Worm (Caenorhabditis elegans): ENCODE results near the gene ric-4.

The ric-4 gene

DNA sequence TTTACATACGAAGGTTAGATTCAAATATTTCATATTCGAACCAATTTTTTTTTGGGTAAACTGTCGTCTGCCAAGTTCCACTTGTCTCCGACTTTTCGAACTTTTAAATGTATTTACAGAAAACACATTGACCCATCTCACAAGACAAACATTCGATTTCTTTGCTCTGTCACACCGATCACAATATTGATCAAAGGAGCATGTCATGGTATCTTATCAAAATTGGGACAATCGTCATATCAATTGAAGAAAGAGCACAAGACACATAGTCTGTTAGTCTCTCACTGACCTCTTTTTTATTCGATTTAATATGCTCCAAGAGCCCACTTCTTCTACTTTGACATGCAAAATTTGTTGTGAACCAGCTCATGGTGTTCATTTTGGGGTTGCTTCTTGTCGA, 14.1 kb downstream of the ric-4 start, which contains the start of gene nhr-232 (continued):
- no peak for TF ChIP-seq B0261.1 (tag; optimal IDR thresholded peaks at IDR 0.05)
- no peak for TF ChIP-seq ekl-4 (GFP tag; IDR thresholded peaks at IDR 0.05)
- TF ChIP-seq efl-1 (GFP tag; optimal IDR thresholded peaks at IDR 0.05) = no peak

DNA sequence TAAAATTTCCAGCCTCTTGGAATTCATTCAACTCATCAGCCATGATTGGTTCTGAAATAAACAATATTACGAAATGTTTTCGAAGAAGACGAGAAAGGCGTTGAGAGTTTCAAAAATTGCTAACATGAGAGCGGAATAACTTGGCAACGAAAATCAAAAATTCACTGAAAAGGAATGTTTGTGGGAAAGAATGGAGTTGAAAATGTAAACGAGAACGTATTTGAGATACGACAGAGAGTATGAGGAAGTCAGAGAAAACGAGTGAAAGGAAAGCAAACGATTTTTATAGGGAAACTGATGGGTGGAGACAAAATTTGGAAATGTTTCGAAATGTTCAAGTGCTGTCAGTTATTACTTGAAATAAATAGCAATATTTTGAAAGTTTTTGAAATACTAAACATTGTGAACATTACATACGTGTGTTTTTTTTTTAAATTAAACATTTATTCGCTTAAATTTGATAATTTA, 15.1 kb downstream of the ric-4 start, which contains the start of gene rop-1:
Gene rop-1, minus strand, starts transcription at position 51 of the 468 bp plus-strand sequence.
- peak; percentile 38 for TF ChIP-seq nhr-80 (tag; optimal IDR thresholded peaks at IDR 0.05)
- TF ChIP-seq akir-1 (GFP tag; optimal IDR thresholded peaks at IDR 0.05) = no peak
- no peak for TF ChIP-seq snpc-4 (GFP tag; optimal IDR thresholded peaks at IDR 0.05)
- peak in 1 of 4 experiments; percentile 8 for TF ChIP-seq snpc-4 (tag; optimal IDR thresholded peaks at IDR 0.05)
- TF ChIP-seq unc-62 (GFP tag; optimal IDR thresholded peaks at IDR 0.05) = peak; percentile 42
- TF ChIP-seq cebp-1 (GFP tag; IDR thresholded peaks at IDR 0.05) = 0 out of 2 replicates have a peak, but pooled peaks have one; percentile 31
- TF ChIP-seq cebp-1 (tag; optimal IDR thresholded peaks at IDR 0.05) = peak; percentile 87
- no peak for TF ChIP-seq B0336.3 (GFP tag; IDR thresholded peaks at IDR 0.05)
- TF ChIP-seq pbrm-1 (GFP tag; IDR thresholded peaks at IDR 0.05) = no peak

DNA sequence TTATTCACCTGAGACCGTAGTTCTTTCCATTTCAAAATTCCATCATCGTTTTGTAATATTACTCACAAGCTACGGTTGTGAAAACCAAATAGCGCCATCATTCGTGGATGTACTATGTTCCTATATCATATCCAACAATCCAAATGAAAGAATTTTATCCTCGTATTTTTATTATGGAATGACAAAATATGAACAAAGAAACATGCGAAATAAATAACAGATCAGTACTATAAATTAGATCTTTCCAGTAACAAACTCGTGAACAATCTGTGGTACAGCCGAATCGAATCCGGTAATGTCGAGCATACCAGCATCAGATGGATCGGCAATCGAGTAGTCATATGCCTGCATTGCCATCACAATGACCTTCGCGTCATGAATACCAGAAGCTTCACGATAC, 17.4 kb downstream of the ric-4 start:
- TF ChIP-seq cebp-1 (GFP tag; IDR thresholded peaks at IDR 0.05) (no peak; the same call in 1 of the 2 replicates), cebp-1 (tag; optimal IDR thresholded peaks at IDR 0.05) (peak; percentile 24), F57A8.1 (GFP tag; optimal IDR thresholded peaks at IDR 0.05) (no peak), Y56A3A.18 (GFP tag; IDR thresholded peaks at IDR 0.05) (peak; percentile 44; the same call in 1 of the 2 replicates), Y95B8A.8 (GFP tag; IDR thresholded peaks at IDR 0.05) (peak; percentile 67; the same call in 1 of the 2 replicates), him-1 (tag; optimal IDR thresholded peaks at IDR 0.05) (peak; percentile 25), ama-1 (optimal IDR thresholded peaks at IDR 0.05) (no peak), ama-1 (GFP tag; optimal IDR thresholded peaks at IDR 0.05) (peak in 1 of 2 experiments; percentile 64), rpc-1 (optimal IDR thresholded peaks at IDR 0.05) (no peak), rpc-1 (tag; optimal IDR thresholded peaks at IDR 0.05) (no peak), F49E8.2 (tag; optimal IDR thresholded peaks at IDR 0.05; ENCODE audit: insufficient read depth) (peak; percentile 10), B0336.3 (GFP tag; IDR thresholded peaks at IDR 0.05) (peak; percentile 53; the same call in 1 of the 2 replicates), F57C9.4 (tag; optimal IDR thresholded peaks at IDR 0.05) (no peak), madf-6 (GFP tag; IDR thresholded peaks at IDR 0.05) (0 out of 2 replicates have a peak, but pooled peaks have one; percentile 11)

DNA sequence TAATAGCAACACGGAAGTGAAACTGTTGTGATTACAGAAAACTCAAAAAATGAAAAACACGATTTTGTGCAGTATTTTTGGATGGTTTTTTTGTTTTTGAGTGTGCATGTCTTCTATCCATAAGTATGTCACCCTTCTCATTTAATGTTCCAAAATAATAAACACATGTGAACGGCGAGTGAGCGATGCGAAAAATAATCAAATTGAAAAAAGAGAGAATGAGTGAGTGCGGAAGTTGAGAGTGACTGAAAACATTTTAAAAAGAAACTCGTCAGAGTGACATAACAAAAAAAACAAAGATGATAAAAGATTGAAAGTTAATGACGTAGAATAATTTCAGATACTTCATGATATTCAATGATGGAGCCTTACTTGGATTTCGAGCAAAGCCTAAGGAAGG, 20.6 kb downstream of the ric-4 start:
- TF ChIP-seq bed-2 (GFP tag; IDR thresholded peaks at IDR 0.05) = no peak
- TF ChIP-seq F37B4.10 (GFP tag; IDR thresholded peaks at IDR 0.05) = no peak
- no peak for TF ChIP-seq chd-7 (tag; optimal IDR thresholded peaks at IDR 0.05)
- no peak for TF ChIP-seq egl-18 (GFP tag; IDR thresholded peaks at IDR 0.05)
- TF ChIP-seq tbp1 (GFP tag; optimal IDR thresholded peaks at IDR 0.05) = no peak
- TF ChIP-seq aptf-3 (GFP tag; IDR thresholded peaks at IDR 0.05) = no peak
- no peak for TF ChIP-seq Y79H2A.3 (GFP tag; conservative IDR thresholded peaks at IDR 0.05)
- TF ChIP-seq ztf-18 (tag; optimal IDR thresholded peaks at IDR 0.05) = no peak
- TF ChIP-seq sptf-2 (GFP tag; optimal IDR thresholded peaks at IDR 0.05) = no peak
- TF ChIP-seq egl-44 (GFP tag; IDR thresholded peaks at IDR 0.05) = no peak
- no peak for TF ChIP-seq ztf-6 (GFP tag; IDR thresholded peaks at IDR 0.05)
- TF ChIP-seq let-607 (tag; optimal IDR thresholded peaks at IDR 0.05) = no peak
- TF ChIP-seq F39B2.1 (GFP tag; IDR thresholded peaks at IDR 0.05) = no peak
- no peak for TF ChIP-seq let-526 (GFP tag; IDR thresholded peaks at IDR 0.05)
